Worm (Caenorhabditis elegans) whole organism, L4 larva: Measurements from ENCODE around the gene dod-17.

ENCODE experiments used
- F44E2.7 ChIP-seq: fragments of 200-800 bp; sonication (Bioruptor generic); IDR thresholded peaks from 2 replicates; pipeline ENCODE4 v2.1.2; 2022; ENCODE audit warnings: missing genetic modification characterization, missing compliant biosample characterization
- R02D3.7 ChIP-seq: fragments of 150-350 bp; sonication (generic microtip); optimal IDR thresholded peaks from 3 replicates; lab custom pipeline; 2014; ENCODE audit warnings: missing biosample characterization, missing genetic modification characterization
- Y105C5A.15 ChIP-seq: fragments of 200-800 bp; sonication (Bioruptor generic); IDR thresholded peaks from 2 replicates; pipeline ENCODE4 v1.3.6; 2022; ENCODE audit warnings: missing genetic modification characterization, missing compliant biosample characterization
- Y48G9A.11 ChIP-seq: fragments of 200-800 bp; sonication (Bioruptor generic); IDR thresholded peaks from 2 replicates; pipeline ENCODE4 v1.3.6; 2022; ENCODE audit warnings: missing genetic modification reagents, missing genetic modification characterization, missing compliant biosample characterization
- Y75B8A.6 ChIP-seq: fragments of 200-800 bp; sonication (Bioruptor generic); IDR thresholded peaks from 2 replicates; pipeline ENCODE4 v1.3.6; 2022; ENCODE audit warnings: missing genetic modification reagents, missing genetic modification characterization, missing compliant biosample characterization
- ZK546.5 ChIP-seq, 2 experiments: sonication (generic microtip); optimal IDR thresholded peaks; 2 replicates each; lab custom pipeline; 2017; ENCODE audit warnings: missing biosample characterization in 2 of 2, missing genetic modification characterization in 2 of 2
- ama-1 ChIP-seq: fragments of 150-350 bp; optimal IDR thresholded peaks from 2 replicates; lab custom pipeline; 2014; ENCODE audit warnings: inconsistent platforms, mixed read lengths
- attf-4 ChIP-seq: sonication (generic microtip); optimal IDR thresholded peaks from 3 replicates; lab custom pipeline; 2017; ENCODE audit warnings: missing biosample characterization, missing genetic modification characterization
- ceh-82 ChIP-seq: sonication (generic microtip); optimal IDR thresholded peaks from 2 replicates; lab custom pipeline; 2017; ENCODE audit warnings: missing biosample characterization, missing genetic modification characterization
- daf-16 ChIP-seq, 3 experiments: sonication (generic microtip); optimal IDR thresholded peaks; 2 replicates each; lab custom pipeline; 2016 to 2017; ENCODE audit warnings: missing genetic modification characterization in 3 of 3, missing genetic modification reagents in 3 of 3, mild to moderate bottlenecking in 2 of 3, missing compliant biosample characterization in 2 of 3, missing biosample characterization in 1 of 3, moderate library complexity in 1 of 3
- dmd-6 ChIP-seq: fragments of 200-800 bp; sonication (Bioruptor generic); IDR thresholded peaks from 2 replicates; pipeline ENCODE4 v1.3.6; 2022; ENCODE audit warnings: missing genetic modification reagents, missing genetic modification characterization, missing compliant biosample characterization
- egl-43 ChIP-seq: fragments of 200-800 bp; sonication (Bioruptor generic); IDR thresholded peaks from 2 replicates; pipeline ENCODE4 v1.3.6; 2022; ENCODE audit warnings: missing genetic modification reagents, missing genetic modification characterization, missing compliant biosample characterization
- fos-1 ChIP-seq: fragments of 150-350 bp; optimal IDR thresholded peaks from 2 replicates; lab custom pipeline; 2014; ENCODE audit warnings: missing biosample characterization, missing genetic modification characterization
- hlh-11 ChIP-seq: fragments of 200-800 bp; sonication (Bioruptor generic); optimal IDR thresholded peaks from 2 replicates; lab custom pipeline; 2018; ENCODE audit warnings: mild to moderate bottlenecking, missing genetic modification characterization, missing compliant biosample characterization
- lin-29 ChIP-seq: fragments of 200-800 bp; sonication (Bioruptor generic); IDR thresholded peaks from 2 replicates; pipeline ENCODE4 v1.3.6; 2022; ENCODE audit warnings: missing genetic modification reagents, missing genetic modification characterization, missing compliant biosample characterization
- mdl-1 ChIP-seq, 2 experiments: fragments of 150-350 bp in 1 of 2; sonication (generic microtip) in 1 of 2; optimal IDR thresholded peaks; 2 replicates each; lab custom pipeline; 2014 to 2017; ENCODE audit warnings: missing biosample characterization in 2 of 2, missing genetic modification characterization in 2 of 2
- mxl-3 ChIP-seq: fragments of 200-800 bp; sonication (Bioruptor generic); optimal IDR thresholded peaks from 2 replicates; lab custom pipeline; 2018; ENCODE audit warnings: mild to moderate bottlenecking, missing genetic modification characterization, missing compliant biosample characterization
- nhr-102 ChIP-seq: sonication (generic microtip); optimal IDR thresholded peaks from 2 replicates; lab custom pipeline; 2016; ENCODE audit warnings: mild to moderate bottlenecking, missing genetic modification characterization, moderate library complexity, missing compliant biosample characterization
- nhr-237 ChIP-seq: sonication (generic microtip); optimal IDR thresholded peaks from 2 replicates; lab custom pipeline; 2017; ENCODE audit warnings: missing biosample characterization, missing genetic modification characterization
- nhr-28 ChIP-seq: fragments of 150-350 bp; optimal IDR thresholded peaks from 2 replicates; lab custom pipeline; 2014; ENCODE audit warnings: missing biosample characterization, missing genetic modification characterization
- nhr-42 ChIP-seq: fragments of 200-800 bp; sonication (Bioruptor generic); IDR thresholded peaks from 2 replicates; pipeline ENCODE4 v1.3.6; 2022; ENCODE audit warnings: missing genetic modification characterization, missing compliant biosample characterization
- php-3 ChIP-seq: fragments of 200-800 bp; sonication (Bioruptor generic); IDR thresholded peaks from 2 replicates; pipeline ENCODE4 v1.3.6; 2022; ENCODE audit warnings: missing genetic modification reagents, missing genetic modification characterization, missing compliant biosample characterization
- pqm-1 ChIP-seq: sonication (generic microtip); optimal IDR thresholded peaks from 2 replicates; lab custom pipeline; 2017; ENCODE audit warnings: missing biosample characterization, missing genetic modification characterization
- sdz-12 ChIP-seq: fragments of 200-800 bp; sonication (Bioruptor generic); optimal IDR thresholded peaks from 2 replicates; lab custom pipeline; 2018; ENCODE audit warnings: mild to moderate bottlenecking, missing genetic modification characterization, missing compliant biosample characterization
- tag-97 ChIP-seq: fragments of 200-800 bp; sonication (Bioruptor generic); IDR thresholded peaks from 2 replicates; pipeline ENCODE4 v1.3.6; 2022; ENCODE audit warnings: missing genetic modification characterization, missing compliant biosample characterization
- unc-62 ChIP-seq, 3 experiments: fragments of 150-350 bp in 1 of 3; sonication (generic microtip); optimal IDR thresholded peaks in 2 of 3; peaks in 1 of 3; 1 replicate in 1 of 3; 2 replicates in 2 of 3; lab custom pipeline; 2014 to 2017; ENCODE audit warnings: missing biosample characterization in 3 of 3, missing genetic modification characterization in 3 of 3, missing genetic modification reagents in 3 of 3, missing genotype in 1 of 3

Gene dod-17

ce11 chrIV:12973336-12973735 lies 2.8 kb upstream of the dod-17 start, which contains the start of gene F55G11.4:
F55G11.4 (plus strand) TSS chrIV:12973624.
- TF ChIP-seq pqm-1 (tag; lab: Kevin White, UChicago) (peak; percentile 44), unc-62 (GFP tag; optimal IDR thresholded peaks at IDR 0.05 in 1 of 2; lab: Kevin White, UChicago) (peak in 1 of 2 experiments; percentile 52), unc-62 (tag; optimal IDR thresholded peaks at IDR 0.05; lab: Kevin White, UChicago) (no peak), dmd-6 (GFP tag; lab: Robert Waterston, UW) (peak; percentile 22; the same call in 1 of the 2 replicates), sdz-12 (GFP tag; lab: Kevin White, UChicago) (no peak), Y105C5A.15 (GFP tag; lab: Robert Waterston, UW) (no peak)

DNA sequence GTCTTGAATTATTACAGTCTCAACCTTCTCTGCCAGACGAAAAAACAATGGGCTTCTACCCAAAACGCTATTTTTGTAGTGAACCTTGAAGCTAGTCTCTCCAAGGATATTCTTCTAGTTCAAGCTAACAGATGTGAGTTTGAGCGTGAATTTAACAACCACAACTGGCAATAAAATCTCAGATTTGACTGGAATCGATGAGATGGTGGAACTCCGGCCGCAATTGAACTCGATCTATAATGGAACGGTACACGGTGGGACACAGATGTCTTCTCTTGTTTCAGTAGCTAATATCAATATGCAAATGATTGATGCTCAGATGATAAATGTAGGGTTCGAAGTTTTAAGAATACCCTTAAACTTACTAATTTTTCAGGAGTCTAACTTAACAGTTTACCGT lies 1.5 kb downstream of the dod-17 start:
- TF ChIP-seq nhr-102 (tag; lab: Kevin White, UChicago) (no peak), nhr-237 (tag; lab: Kevin White, UChicago) (no peak), lin-29 (no peak), nhr-42 (GFP tag; lab: Robert Waterston, UW) (no peak), fos-1 (no peak), unc-62 (GFP tag; optimal IDR thresholded peaks at IDR 0.05 in 1 of 2; lab: Kevin White, UChicago) (peak in 1 of 2 experiments; percentile 95), unc-62 (tag; optimal IDR thresholded peaks at IDR 0.05; lab: Kevin White, UChicago) (no peak), ama-1 (no peak)

DNA sequence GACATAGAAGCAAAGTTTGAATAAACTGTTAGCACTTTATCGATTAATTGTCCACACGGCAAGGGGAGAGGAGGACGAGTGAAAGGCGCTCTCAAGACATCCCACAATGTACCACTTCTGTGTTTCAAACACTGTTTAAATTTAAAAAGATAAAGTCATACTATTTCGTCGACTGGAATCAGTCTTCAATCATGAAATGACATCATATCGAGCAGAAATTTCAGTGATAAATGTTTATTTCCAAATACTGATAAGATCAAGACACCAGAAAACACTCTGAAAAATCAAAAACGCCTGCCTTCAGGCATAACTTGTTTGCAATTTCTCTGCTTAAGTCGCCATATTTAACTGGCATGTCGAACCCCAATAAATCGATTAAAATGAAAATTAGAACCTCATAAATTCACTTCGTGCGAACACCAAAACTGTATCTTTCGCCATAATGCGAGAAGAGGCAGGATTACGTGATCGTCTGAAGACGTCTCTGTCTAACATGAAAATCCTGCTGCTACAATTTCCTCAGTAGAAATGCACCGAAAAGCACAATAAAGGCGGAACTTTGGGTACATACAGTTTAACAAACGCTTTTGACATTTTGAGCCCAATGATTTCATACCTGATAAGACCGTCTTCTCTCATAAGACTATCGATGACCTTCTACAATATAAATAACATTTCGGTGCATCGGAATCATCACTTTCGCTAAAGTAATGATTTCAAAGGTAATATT lies 2.4 kb downstream of the dod-17 start, which contains the start of gene K10D11.2:
K10D11.2 (plus strand) TSS at position 680 of the 730 bp plus-strand sequence.
- TF ChIP-seq php-3 (GFP tag; lab: Robert Waterston, UW) (peak; percentile 34; the same call in 1 of the 2 replicates), Y48G9A.11 (GFP tag; lab: Robert Waterston, UW) (no peak), ZK546.5 (tag; optimal IDR thresholded peaks at IDR 0.05; lab: Kevin White, UChicago) (no peak), pqm-1 (tag; lab: Kevin White, UChicago) (peak; percentile 3), daf-16 (GFP tag; optimal IDR thresholded peaks at IDR 0.05; lab: Kevin White, UChicago) (no peak), daf-16 (tag; optimal IDR thresholded peaks at IDR 0.05; lab: Kevin White, UChicago) (peak; percentile 38), nhr-28 (tag; lab: Kevin White, UChicago) (peak; percentile 42), ama-1 (no peak), hlh-11 (peak; percentile 7), dmd-6 (GFP tag; lab: Robert Waterston, UW) (peak; percentile 87), R02D3.7 (tag; lab: Kevin White, UChicago) (no peak), egl-43 (GFP tag; lab: Robert Waterston, UW) (no peak)
- TF ChIP-seq, all 104 proteins: peak for 6

ce11 chrIV:12985961-12986360 lies 9.9 kb downstream of the dod-17 start, which contains the start of gene K10D11.3:
K10D11.3 (minus strand) TSS chrIV:12986134.
- TF ChIP-seq F44E2.7 (GFP tag; lab: Robert Waterston, UW) (no peak), mdl-1 (tag; optimal IDR thresholded peaks at IDR 0.05; lab: Kevin White, UChicago) (no peak), tag-97 (GFP tag; lab: Robert Waterston, UW) (no peak), mxl-3 (GFP tag; lab: Kevin White, UChicago) (no peak), pqm-1 (tag; lab: Kevin White, UChicago) (peak; percentile 14), dmd-6 (GFP tag; lab: Robert Waterston, UW) (peak; percentile 26; the same call in 1 of the 2 replicates), nhr-28 (tag; lab: Kevin White, UChicago) (peak; percentile 3), ceh-82 (tag; lab: Kevin White, UChicago) (no peak)

- peak; percentile 42; the same call in 1 of the 2 replicates for TF ChIP-seq dmd-6 (GFP tag; lab: Robert Waterston, UW)
- no peak for TF ChIP-seq attf-4 (tag; lab: Kevin White, UChicago)
These were observed 13.3 kb downstream of the dod-17 start, which contains the start of gene K10D11.6 for ce11 chrIV:12989355-12989754. K10D11.6 (minus strand) TSS chrIV:12989455.

ce11 chrIV:12990638-12991037 lies 14.5 kb downstream of the dod-17 start:
- TF ChIP-seq egl-43 (GFP tag; lab: Robert Waterston, UW) (no peak), Y75B8A.6 (no peak), unc-62 (GFP tag; optimal IDR thresholded peaks at IDR 0.05 in 1 of 2; lab: Kevin White, UChicago) (peak in 1 of 2 experiments; percentile 93), unc-62 (tag; optimal IDR thresholded peaks at IDR 0.05; lab: Kevin White, UChicago) (no peak)
